Worm (Caenorhabditis elegans): ENCODE results near the gene ile-2.

The ile-2 gene

DNA sequence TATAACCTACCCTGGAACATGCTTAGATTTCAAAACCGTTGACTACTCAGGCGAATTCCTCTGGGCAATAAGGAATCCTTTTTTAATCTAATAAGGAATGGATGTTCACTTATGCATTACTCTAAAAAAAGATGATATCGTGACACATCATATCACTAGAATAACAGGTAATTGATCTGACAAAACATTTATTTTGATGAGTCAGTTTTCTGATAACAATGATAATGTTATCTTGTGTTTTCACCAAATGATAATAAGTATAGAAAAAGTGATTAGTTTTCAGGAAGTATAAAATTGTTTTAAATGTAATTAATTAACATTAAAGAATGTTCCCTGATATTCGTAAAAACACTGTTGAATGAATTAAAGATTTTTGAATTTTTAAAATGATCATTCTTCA is 39.3 kb upstream of the ile-2 start:
- TF ChIP-seq sma-3 (GFP tag; optimal IDR thresholded peaks at IDR 0.05) (peak; percentile 1), nhr-237 (tag; optimal IDR thresholded peaks at IDR 0.05) (no peak), ztf-1 (GFP tag; conservative IDR thresholded peaks at IDR 0.05) (no peak), mbf-1 (tag; optimal IDR thresholded peaks at IDR 0.05) (no peak), fos-1 (tag; optimal IDR thresholded peaks at IDR 0.05) (peak; percentile 47), ztf-4 (tag; optimal IDR thresholded peaks at IDR 0.05) (no peak)

DNA sequence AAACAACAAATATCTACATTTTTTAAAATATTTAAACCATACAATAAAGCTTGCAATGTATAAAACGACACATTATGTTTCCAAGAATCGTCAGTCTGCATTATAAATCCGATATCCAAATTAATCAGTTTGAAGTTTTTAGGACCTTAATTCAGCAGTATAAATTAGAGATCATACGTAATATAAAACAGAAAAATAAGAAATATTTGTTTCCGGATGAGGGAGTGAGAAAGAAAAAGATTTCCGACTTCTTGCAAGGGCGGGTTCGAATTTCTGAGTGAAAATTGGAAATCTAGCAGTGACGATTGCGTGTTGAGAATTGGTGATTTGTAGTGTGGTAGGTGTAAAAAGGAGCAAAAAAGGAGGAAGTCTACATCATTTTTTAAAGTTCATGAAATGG is 32.8 kb upstream of the ile-2 start, which contains the start of gene npr-19:
npr-19 (minus strand) TSS at position 101 of the 400 bp plus-strand sequence.
- TF ChIP-seq blmp-1 (tag; optimal IDR thresholded peaks at IDR 0.05; ENCODE audit: insufficient read depth) = no peak

DNA sequence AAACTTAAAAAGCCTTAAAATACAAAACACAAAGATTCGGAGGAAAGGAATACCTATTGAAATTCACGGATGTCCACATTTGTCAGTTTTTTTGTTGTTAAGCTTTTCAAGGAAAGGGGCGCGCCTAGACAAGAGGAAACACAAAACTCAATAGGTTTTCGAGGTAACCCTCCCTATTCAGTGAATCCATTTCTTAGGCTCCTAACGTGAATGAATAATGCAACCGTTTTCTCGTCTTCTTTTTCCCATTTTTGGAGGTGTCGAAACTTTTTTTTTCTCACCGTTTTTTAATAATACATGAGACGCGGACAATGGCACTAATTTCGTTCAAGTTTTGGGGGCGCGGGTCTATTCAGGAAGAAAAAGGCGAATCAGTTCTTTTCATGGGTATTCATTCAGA is 31.4 kb upstream of the ile-2 start:
- no peak for TF ChIP-seq nhr-21 (tag; optimal IDR thresholded peaks at IDR 0.05)
- TF ChIP-seq nhr-12 (tag; optimal IDR thresholded peaks at IDR 0.05) = no peak
- TF ChIP-seq nhr-23 (tag; optimal IDR thresholded peaks at IDR 0.05) = no peak
- no peak for TF ChIP-seq alr-1 (tag; optimal IDR thresholded peaks at IDR 0.05)
- TF ChIP-seq nhr-11 (tag; optimal IDR thresholded peaks at IDR 0.05) = no peak
- no peak for TF ChIP-seq ztf-4 (tag; optimal IDR thresholded peaks at IDR 0.05)
- TF ChIP-seq unc-39 (tag; optimal IDR thresholded peaks at IDR 0.05) = no peak
- TF ChIP-seq F13H6.1 (tag; optimal IDR thresholded peaks at IDR 0.05) = no peak
- no peak for TF ChIP-seq nhr-77 (tag; optimal IDR thresholded peaks at IDR 0.05)
- TF ChIP-seq fos-1 (tag; optimal IDR thresholded peaks at IDR 0.05) = no peak
- TF ChIP-seq mab-5 (tag; optimal IDR thresholded peaks at IDR 0.05) = no peak

DNA sequence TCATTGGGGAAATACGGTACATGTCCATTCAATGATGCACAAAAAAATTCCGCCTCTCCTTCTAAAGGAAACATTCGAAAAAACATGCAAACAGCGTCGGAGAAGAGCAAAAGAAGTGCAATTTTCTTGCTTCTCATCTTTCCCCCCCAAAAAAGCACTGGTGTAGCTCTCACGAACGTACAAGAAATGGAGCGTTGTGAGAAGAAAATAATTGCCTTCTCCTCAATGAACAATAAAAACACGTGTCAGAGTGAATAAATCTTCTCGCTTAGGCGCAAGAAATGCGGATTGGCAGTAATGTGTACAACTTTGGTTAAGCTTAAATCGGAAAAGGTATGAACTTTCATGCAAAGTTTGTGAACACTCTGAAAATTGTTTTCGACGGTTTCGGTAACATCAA is 20.1 kb upstream of the ile-2 start:
- TF ChIP-seq nhr-12 (tag; optimal IDR thresholded peaks at IDR 0.05) (no peak), ztf-11 (tag; optimal IDR thresholded peaks at IDR 0.05) (no peak), nhr-21 (tag; optimal IDR thresholded peaks at IDR 0.05) (no peak), C34F6.9 (tag; optimal IDR thresholded peaks at IDR 0.05) (no peak)

DNA sequence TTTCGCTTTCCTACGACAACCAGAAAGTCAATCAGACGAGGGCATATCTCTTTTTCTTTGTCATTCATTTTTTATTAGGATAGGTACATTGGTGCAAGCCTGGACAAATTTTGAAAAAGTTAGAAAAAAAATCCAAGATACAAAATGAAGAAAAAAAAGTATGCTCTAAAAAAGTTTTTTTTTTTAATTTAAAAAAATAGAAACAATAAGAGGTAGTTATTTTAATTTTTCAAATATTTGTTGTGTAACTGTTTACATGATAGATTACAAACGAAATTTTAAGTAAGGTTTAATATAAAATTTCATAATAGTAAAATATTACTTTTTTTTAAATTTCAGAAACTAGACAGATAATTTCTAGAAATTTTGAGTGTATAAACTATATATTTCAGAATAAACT is 8.8 kb upstream of the ile-2 start, which contains the start of gene aex-3:
aex-3 (minus strand) TSS at position 101 of the 400 bp plus-strand sequence.
- TF ChIP-seq zag-1 (tag; optimal IDR thresholded peaks at IDR 0.05) (no peak), Y55F3AM.14 (GFP tag; optimal IDR thresholded peaks at IDR 0.05) (no peak), lin-13 (GFP tag; optimal IDR thresholded peaks at IDR 0.05) (no peak), sma-9 (GFP tag; optimal IDR thresholded peaks at IDR 0.05) (no peak), sma-9 (tag; optimal IDR thresholded peaks at IDR 0.05) (no peak), sem-4 (tag; optimal IDR thresholded peaks at IDR 0.05) (no peak), nhr-11 (tag; optimal IDR thresholded peaks at IDR 0.05) (no peak), elt-1 (tag; optimal IDR thresholded peaks at IDR 0.05) (no peak)

DNA sequence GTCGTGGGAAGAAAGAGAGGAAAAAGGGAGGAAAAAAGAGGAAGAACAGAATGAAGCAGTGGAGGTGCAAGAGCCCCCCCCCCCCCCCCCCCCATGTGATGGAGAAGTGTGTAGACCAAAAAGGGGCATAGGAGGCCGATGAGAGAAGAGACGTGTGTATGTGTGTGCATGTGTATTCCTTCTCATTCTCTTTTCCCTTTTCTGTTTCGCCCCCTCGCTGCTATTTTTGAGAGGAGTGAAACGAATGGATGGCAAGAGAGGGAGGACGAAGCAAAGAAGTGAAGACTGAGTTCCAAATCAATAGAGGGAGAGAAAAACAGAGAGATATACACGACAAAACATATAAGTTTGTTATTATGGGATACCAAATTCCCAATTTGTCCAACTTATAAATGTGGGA is 7.8 kb upstream of the ile-2 start:
- TF ChIP-seq lin-11 (tag; optimal IDR thresholded peaks at IDR 0.05) (no peak), nhr-25 (tag; optimal IDR thresholded peaks at IDR 0.05) (no peak), sma-9 (GFP tag; optimal IDR thresholded peaks at IDR 0.05) (no peak), sma-9 (tag; optimal IDR thresholded peaks at IDR 0.05) (no peak), dmd-4 (tag; optimal IDR thresholded peaks at IDR 0.05) (no peak), lsy-2 (tag; optimal IDR thresholded peaks at IDR 0.05) (peak in 1 of 2 experiments; percentile 34), sma-3 (GFP tag; optimal IDR thresholded peaks at IDR 0.05) (no peak), ama-1 (optimal IDR thresholded peaks at IDR 0.05) (no peak), mdl-1 (tag; optimal IDR thresholded peaks at IDR 0.05) (peak in 1 of 2 experiments; percentile 30), nhr-10 (tag; optimal IDR thresholded peaks at IDR 0.05) (no peak), nhr-129 (tag; optimal IDR thresholded peaks at IDR 0.05) (peak; percentile 57), zag-1 (tag; optimal IDR thresholded peaks at IDR 0.05) (peak; percentile 54), skn-1 (tag; optimal IDR thresholded peaks at IDR 0.05) (no peak), gmeb-1 (tag; optimal IDR thresholded peaks at IDR 0.05) (no peak), ztf-11 (tag; optimal IDR thresholded peaks at IDR 0.05) (no peak), R02D3.7 (tag; optimal IDR thresholded peaks at IDR 0.05) (no peak), nhr-21 (tag; optimal IDR thresholded peaks at IDR 0.05) (no peak), F13H6.1 (tag; optimal IDR thresholded peaks at IDR 0.05) (no peak), peb-1 (tag; optimal IDR thresholded peaks at IDR 0.05) (no peak), unc-55 (GFP tag; optimal IDR thresholded peaks at IDR 0.05) (peak; percentile 76), crh-2 (tag; optimal IDR thresholded peaks at IDR 0.05) (peak; percentile 61), Y55F3AM.14 (GFP tag; optimal IDR thresholded peaks at IDR 0.05) (peak; percentile 24), C34F6.9 (tag; optimal IDR thresholded peaks at IDR 0.05) (peak; percentile 44), ztf-4 (tag; optimal IDR thresholded peaks at IDR 0.05) (no peak), mab-5 (tag; optimal IDR thresholded peaks at IDR 0.05) (no peak)
